Fruit fly (Drosophila melanogaster) whole organism, embryonic: ENCODE results near the gene CG4942.

Source experiments
- B-H1 ChIP-seq: fragments of 200-800 bp; sonication (Bioruptor generic); IDR thresholded peaks from 3 replicates; pipeline ENCODE4 v1.3.6; 2022; ENCODE audit warnings: missing biosample characterization, missing genetic modification characterization
- B-H2 ChIP-seq: fragments of 200-800 bp; sonication (Bioruptor generic); optimal IDR thresholded peaks from 2 replicates; lab custom pipeline; 2018; ENCODE audit warnings: missing biosample characterization, mild to moderate bottlenecking, missing genetic modification characterization
- CG1603 ChIP-seq: fragments of 200-800 bp; sonication (Bioruptor generic); optimal IDR thresholded peaks from 2 replicates; lab custom pipeline; 2019; ENCODE audit warnings: missing biosample characterization, mild to moderate bottlenecking, missing genetic modification characterization, moderate library complexity
- CG17328 ChIP-seq: fragments of 200-800 bp; sonication (Bioruptor generic); IDR thresholded peaks from 2 replicates; pipeline ENCODE4 v1.3.6; 2022; ENCODE audit warnings: missing biosample characterization, missing genetic modification characterization
- CG18619 ChIP-seq: fragments of 200-800 bp; sonication (Bioruptor generic); optimal IDR thresholded peaks from 3 replicates; lab custom pipeline; 2017; ENCODE audit warnings: missing biosample characterization, mild to moderate bottlenecking, missing genetic modification characterization
- CG2712 ChIP-seq: fragments of 200-800 bp; optimal IDR thresholded peaks from 3 replicates; lab custom pipeline; 2019; ENCODE audit warnings: missing biosample characterization, mild to moderate bottlenecking, missing genetic modification characterization, moderate library complexity
- CG3163 ChIP-seq: fragments of 200-800 bp; sonication (Bioruptor generic); optimal IDR thresholded peaks from 3 replicates; lab custom pipeline; 2016; ENCODE audit warnings: missing biosample characterization, missing genetic modification characterization
- CG34224 ChIP-seq: fragments of 200-800 bp; sonication (Bioruptor generic); IDR thresholded peaks from 3 replicates; pipeline ENCODE4 v1.3.6; 2022; ENCODE audit warnings: missing biosample characterization, missing genetic modification characterization; ENCODE audit not compliant: partially characterized antibody
- CG4360 ChIP-seq: fragments of 200-800 bp; sonication (Bioruptor generic); IDR thresholded peaks from 2 replicates; pipeline ENCODE4 v1.3.6; 2022; ENCODE audit warnings: missing biosample characterization, missing genetic modification characterization
- CG43689 ChIP-seq: fragments of 200-800 bp; sonication (Bioruptor generic); IDR thresholded peaks from 2 replicates; pipeline ENCODE4 v1.3.6; 2022; ENCODE audit warnings: missing biosample characterization, missing genetic modification characterization
- CG4424 ChIP-seq: fragments of 200-800 bp; sonication (Bioruptor generic); optimal IDR thresholded peaks from 3 replicates; lab custom pipeline; 2016; ENCODE audit warnings: missing biosample characterization, missing genetic modification characterization
- CG7745 ChIP-seq: fragments of 200-800 bp; sonication (Bioruptor generic); optimal IDR thresholded peaks from 2 replicates; lab custom pipeline; 2018; ENCODE audit warnings: missing biosample characterization, mild to moderate bottlenecking, missing genetic modification characterization, moderate library complexity
- CG9727 ChIP-seq: fragments of 200-800 bp; sonication (Bioruptor generic); optimal IDR thresholded peaks from 3 replicates; lab custom pipeline; 2017; ENCODE audit warnings: missing biosample characterization, mild to moderate bottlenecking, missing genetic modification characterization
- Dbx ChIP-seq: fragments of 200-800 bp; sonication (Bioruptor generic); IDR thresholded peaks from 3 replicates; pipeline ENCODE4 v1.3.6; 2022; ENCODE audit warnings: missing biosample characterization, missing genetic modification characterization
- Dp ChIP-seq: fragments of 200-800 bp; sonication (Bioruptor generic); optimal IDR thresholded peaks from 2 replicates; lab custom pipeline; 2018; ENCODE audit warnings: missing biosample characterization, mild to moderate bottlenecking, missing genetic modification characterization, moderate library complexity
- GATAe ChIP-seq: fragments of 200-800 bp; sonication (Bioruptor generic); conservative IDR thresholded peaks from 2 replicates; pipeline ENCODE4 v1.3.6; 2022; ENCODE audit warnings: missing biosample characterization, missing genetic modification characterization
- HmgZ ChIP-seq: fragments of 200-800 bp; sonication (Bioruptor generic); optimal IDR thresholded peaks from 2 replicates; lab custom pipeline; 2018; ENCODE audit warnings: missing biosample characterization, mild to moderate bottlenecking, missing genetic modification characterization
- Hr51 ChIP-seq, 2 experiments: fragments of 200-800 bp; sonication (Bioruptor generic); optimal IDR thresholded peaks; 2 replicates in 1 of 2; 3 replicates in 1 of 2; lab custom pipeline; 2016 to 2018; ENCODE audit warnings: missing biosample characterization in 2 of 2, missing genetic modification characterization in 2 of 2, mild to moderate bottlenecking in 1 of 2, moderate library complexity in 1 of 2
- Hr78 ChIP-seq, 2 experiments: fragments of 200-800 bp in 1 of 2; fragments of >200 bp in 1 of 2; sonication (Bioruptor generic) in 1 of 2; optimal IDR thresholded peaks; 2 replicates each; lab custom pipeline; 2017 to 2019; ENCODE audit warnings: missing biosample characterization in 2 of 2, missing genetic modification characterization in 2 of 2, mild to moderate bottlenecking in 1 of 2, moderate library complexity in 1 of 2
- Kr ChIP-seq: fragments of 200-800 bp; sonication (Bioruptor generic); optimal IDR thresholded peaks from 2 replicates; lab custom pipeline; 2017; ENCODE audit warnings: missing biosample characterization, mild to moderate bottlenecking, missing genetic modification characterization
- Myb ChIP-seq: fragments of 200-800 bp; sonication (Bioruptor generic); optimal IDR thresholded peaks from 2 replicates; lab custom pipeline; 2016; ENCODE audit warnings: missing biosample characterization, missing genetic modification characterization
- NFAT ChIP-seq: fragments of 200-800 bp; sonication (Bioruptor generic); IDR thresholded peaks from 2 replicates; pipeline ENCODE4 v1.3.6; 2022; ENCODE audit warnings: missing biosample characterization, missing genetic modification characterization
- Nf-YC ChIP-seq: fragments of 200-800 bp; optimal IDR thresholded peaks from 3 replicates; lab custom pipeline; 2019; ENCODE audit warnings: missing biosample characterization, mild to moderate bottlenecking, missing genetic modification characterization, moderate library complexity
- Ssrp ChIP-seq: fragments of 200-800 bp; sonication (Bioruptor generic); optimal IDR thresholded peaks from 2 replicates; lab custom pipeline; 2018; ENCODE audit warnings: missing biosample characterization, mild to moderate bottlenecking, missing genetic modification characterization, moderate library complexity
- Tbp ChIP-seq: fragments of >200 bp; optimal IDR thresholded peaks from 2 replicates; lab custom pipeline; 2018; ENCODE audit warnings: missing biosample characterization, missing genetic modification characterization
- ap ChIP-seq: fragments of 200-800 bp; sonication (Bioruptor generic); IDR thresholded peaks from 2 replicates; pipeline ENCODE4 v1.3.6; 2022; ENCODE audit warnings: missing biosample characterization, missing genetic modification characterization
- bsh ChIP-seq, 2 experiments: fragments of 200-800 bp; sonication (Bioruptor generic); optimal IDR thresholded peaks; 2 replicates each; lab custom pipeline; 2017 to 2018; ENCODE audit warnings: mild to moderate bottlenecking in 2 of 2, missing biosample characterization in 2 of 2, missing genetic modification characterization in 2 of 2, moderate library complexity in 1 of 2
- dm ChIP-seq: fragments of 200-800 bp; sonication (Bioruptor generic); optimal IDR thresholded peaks from 3 replicates; lab custom pipeline; 2016; ENCODE audit warnings: missing biosample characterization, missing genetic modification characterization
- dmrt11E ChIP-seq: fragments of 200-800 bp; sonication (Bioruptor generic); optimal IDR thresholded peaks from 3 replicates; lab custom pipeline; 2018; ENCODE audit warnings: missing biosample characterization, mild to moderate bottlenecking, missing genetic modification characterization, moderate library complexity
- ems ChIP-seq: fragments of 200-800 bp; sonication (Bioruptor generic); optimal IDR thresholded peaks from 3 replicates; lab custom pipeline; 2016; ENCODE audit warnings: missing biosample characterization, missing genetic modification characterization
- fd64A ChIP-seq: fragments of 200-800 bp; sonication (Bioruptor generic); optimal IDR thresholded peaks from 3 replicates; lab custom pipeline; 2018; ENCODE audit warnings: missing biosample characterization, mild to moderate bottlenecking, missing genetic modification characterization
- fru ChIP-seq: fragments of >200 bp; optimal IDR thresholded peaks from 2 replicates; lab custom pipeline; 2017
- gcm2 ChIP-seq: fragments of 200-800 bp; sonication (Bioruptor generic); optimal IDR thresholded peaks from 2 replicates; lab custom pipeline; 2016; ENCODE audit warnings: missing biosample characterization, missing genetic modification characterization
- grau ChIP-seq: fragments of 200-800 bp; optimal IDR thresholded peaks from 3 replicates; lab custom pipeline; 2019; ENCODE audit warnings: missing biosample characterization, mild to moderate bottlenecking, missing genetic modification characterization, moderate library complexity
- her ChIP-seq: fragments of 200-800 bp; sonication (Bioruptor generic); optimal IDR thresholded peaks from 2 replicates; lab custom pipeline; 2016; ENCODE audit warnings: missing biosample characterization, missing genetic modification characterization
- knrl ChIP-seq: fragments of 200-800 bp; sonication (Bioruptor generic); IDR thresholded peaks from 3 replicates; pipeline ENCODE4 v1.3.6; 2022; ENCODE audit warnings: missing biosample characterization, missing genetic modification characterization; ENCODE audit not compliant: partially characterized antibody
- lola ChIP-seq, 3 experiments: fragments of >200 bp in 2 of 3; fragments of 200-800 bp in 1 of 3; sonication (Bioruptor generic) in 1 of 3; optimal IDR thresholded peaks; 2 replicates each; lab custom pipeline; 2017 to 2019; ENCODE audit warnings: missing biosample characterization in 3 of 3, missing genetic modification characterization in 3 of 3, mild to moderate bottlenecking in 1 of 3, moderate library complexity in 1 of 3
- mam ChIP-seq: fragments of 200-800 bp; sonication (Bioruptor generic); optimal IDR thresholded peaks from 3 replicates; lab custom pipeline; 2016; ENCODE audit warnings: missing biosample characterization, missing genetic modification characterization
- mirr ChIP-seq: fragments of 200-800 bp; sonication (Bioruptor generic); optimal IDR thresholded peaks from 3 replicates; lab custom pipeline; 2018; ENCODE audit warnings: missing biosample characterization, mild to moderate bottlenecking, missing genetic modification characterization
- nom ChIP-seq: fragments of 200-800 bp; sonication (Bioruptor generic); optimal IDR thresholded peaks from 2 replicates; lab custom pipeline; 2017; ENCODE audit warnings: missing biosample characterization, missing genetic modification characterization, mild to moderate bottlenecking, moderate library complexity, missing genetic modification reagents
- otp ChIP-seq: fragments of 200-800 bp; sonication (Bioruptor generic); IDR thresholded peaks from 3 replicates; pipeline ENCODE4, ENCODE4 v1.3.6; 2022; ENCODE audit warnings: missing biosample characterization, missing genetic modification characterization
- pnt ChIP-seq: fragments of 200-800 bp; sonication (Bioruptor generic); optimal IDR thresholded peaks from 3 replicates; lab custom pipeline; 2016; ENCODE audit warnings: missing biosample characterization, missing genetic modification characterization
- ranshi ChIP-seq: fragments of 200-800 bp; sonication (Bioruptor generic); IDR thresholded peaks from 2 replicates; pipeline ENCODE4 v1.3.6; 2022; ENCODE audit warnings: missing biosample characterization, missing genetic modification characterization
- sens ChIP-seq: fragments of 200-800 bp; sonication (Bioruptor generic); peaks from one replicate; lab custom pipeline; 2016; ENCODE audit warnings: missing biosample characterization, missing genetic modification characterization
- slbo ChIP-seq: fragments of 200-800 bp; sonication (Bioruptor generic); IDR thresholded peaks from 2 replicates; pipeline ENCODE4 v1.3.6; 2022; ENCODE audit warnings: missing biosample characterization, missing genetic modification characterization
- usp ChIP-seq: fragments of >200 bp; optimal IDR thresholded peaks from 2 replicates; lab custom pipeline; 2017; ENCODE audit warnings: missing biosample characterization, missing genetic modification characterization
- vnd ChIP-seq: fragments of 200-800 bp; sonication (Bioruptor generic); IDR thresholded peaks from 3 replicates; pipeline ENCODE4 v1.3.6; 2022; ENCODE audit warnings: missing biosample characterization, missing genetic modification characterization; ENCODE audit not compliant: partially characterized antibody
- wdn ChIP-seq: fragments of 200-800 bp; sonication (Bioruptor generic); IDR thresholded peaks from 2 replicates; pipeline ENCODE4 v1.3.6; 2022; ENCODE audit warnings: missing biosample characterization, missing genetic modification characterization
- zen ChIP-seq: fragments of 200-800 bp; sonication (Bioruptor generic); optimal IDR thresholded peaks from 3 replicates; lab custom pipeline; 2018; ENCODE audit warnings: missing biosample characterization, mild to moderate bottlenecking, missing genetic modification characterization, moderate library complexity
- zfh2 ChIP-seq: fragments of 200-800 bp; sonication (Bioruptor generic); optimal IDR thresholded peaks from 2 replicates; lab custom pipeline; 2016; ENCODE audit warnings: missing biosample characterization, missing genetic modification characterization

Gene CG4942

dm6 chr3L:9033999-9034626 is 38.8 kb upstream of the CG4942 start (continued):
- TF ChIP-seq HmgZ (tag; lab: Kevin White, UChicago) (no peak), ranshi (GFP tag; lab: Robert Waterston, UW) (peak; percentile 72), zfh2 (GFP tag; lab: Kevin White, UChicago) (no peak), NFAT (GFP tag; lab: Robert Waterston, UW) (no peak), CG4360 (GFP tag; lab: Robert Waterston, UW) (peak; percentile 25; the same call in 1 of the 2 replicates), CG2712 (peak; percentile 85), gcm2 (no peak), Kr (GFP tag; lab: Kevin White, UChicago) (no peak), usp (GFP tag; lab: Kevin White, UChicago) (no peak), Ssrp (tag; lab: Kevin White, UChicago) (peak; percentile 22), her (GFP tag; lab: Kevin White, UChicago) (no peak), wdn (GFP tag; lab: Robert Waterston, UW) (no peak), knrl (no peak), Nf-YC (tag; lab: Kevin White, UChicago) (no peak), Dbx (GFP tag; lab: Robert Waterston, UW) (no peak), otp (GFP tag; lab: Robert Waterston, UW) (peak; percentile 72; the same call in 2 of the 3 replicates), GATAe (GFP tag; lab: Robert Waterston, UW) (no peak), nom (GFP tag; lab: Kevin White, UChicago) (peak; percentile 61), zen (peak; percentile 92), CG17328 (peak; percentile 85), vnd (no peak), bsh (GFP tag; optimal IDR thresholded peaks at IDR 0.05; lab: Kevin White, UChicago) (peak in 1 of 2 experiments; percentile 67), CG1603 (tag; lab: Kevin White, UChicago) (peak; percentile 0), pnt (GFP tag; lab: Kevin White, UChicago) (no peak), CG18619 (GFP tag; lab: Kevin White, UChicago) (no peak), Hr51 (GFP tag; optimal IDR thresholded peaks at IDR 0.05; lab: Kevin White, UChicago) (peak in 1 of 2 experiments; percentile 17), fd64A (GFP tag; lab: Kevin White, UChicago) (peak; percentile 28), CG43689 (GFP tag; lab: Robert Waterston, UW) (peak; percentile 59; the same call in 1 of the 2 replicates), CG9727 (GFP tag; lab: Kevin White, UChicago) (peak; percentile 80), Dp (no peak), CG3163 (no peak), B-H1 (GFP tag; lab: Robert Waterston, UW) (no peak), slbo (peak; percentile 37; the same call in 1 of the 2 replicates), mam (GFP tag; lab: Kevin White, UChicago) (no peak), CG7745 (tag; lab: Kevin White, UChicago) (no peak), Myb (GFP tag; lab: Kevin White, UChicago) (no peak), grau (peak; percentile 41), Hr78 (GFP tag; optimal IDR thresholded peaks at IDR 0.05; lab: Kevin White, UChicago) (peak in 1 of 2 experiments; percentile 33), mirr (GFP tag; lab: Kevin White, UChicago) (no peak), lola (GFP tag; optimal IDR thresholded peaks at IDR 0.05; lab: Kevin White, UChicago) (peak in 1 of 3 experiments; percentile 72), sens (GFP tag; lab: Kevin White, UChicago) (peak; percentile 94), ems (GFP tag; lab: Kevin White, UChicago) (no peak), Tbp (no peak), ap (peak; percentile 59), B-H2 (GFP tag; lab: Kevin White, UChicago) (no peak), dm (GFP tag; lab: Kevin White, UChicago) (no peak), fru (lab: Kevin White, UChicago) (no peak), CG34224 (GFP tag; lab: Robert Waterston, UW) (no peak), CG4424 (GFP tag; lab: Kevin White, UChicago) (peak; percentile 83), dmrt11E (tag; lab: Kevin White, UChicago) (peak; percentile 72)
